Worm (Caenorhabditis elegans) whole organism, L2 larva: Measurements from ENCODE around the gene eif-3.F.

Experiments used
- R02D3.7 ChIP-seq: fragments of 150-350 bp; optimal IDR thresholded peaks from 2 replicates; lab custom pipeline; 2014; ENCODE audit warnings: missing biosample characterization, missing genetic modification characterization
- ceh-82 ChIP-seq: fragments of 150-350 bp; optimal IDR thresholded peaks from 2 replicates; lab custom pipeline; 2014; ENCODE audit warnings: missing biosample characterization, missing genetic modification characterization
- egl-27 ChIP-seq: sonication (generic microtip); optimal IDR thresholded peaks from 3 replicates; lab custom pipeline; 2017; ENCODE audit warnings: missing biosample characterization, missing genetic modification reagents, missing genetic modification characterization
- nhr-10 ChIP-seq: sonication (generic microtip); optimal IDR thresholded peaks from 2 replicates; lab custom pipeline; 2017; ENCODE audit warnings: missing biosample characterization, missing genetic modification characterization
- nhr-25 ChIP-seq: fragments of 150-350 bp; sonication (generic microtip); optimal IDR thresholded peaks from 3 replicates; lab custom pipeline; 2014; ENCODE audit warnings: missing biosample characterization, missing genetic modification characterization
- snpc-4 ChIP-seq: fragments of 150-350 bp; optimal IDR thresholded peaks from 2 replicates; lab custom pipeline; 2014; ENCODE audit warnings: missing biosample characterization, missing genetic modification characterization
- unc-39 ChIP-seq: fragments of 150-350 bp; optimal IDR thresholded peaks from 2 replicates; lab custom pipeline; 2014; ENCODE audit warnings: missing biosample characterization, missing genetic modification characterization
- ztf-11 ChIP-seq: sonication (generic microtip); optimal IDR thresholded peaks from 2 replicates; lab custom pipeline; 2017; ENCODE audit warnings: missing biosample characterization, missing genetic modification characterization

ce11 chrII:9310794-9311193, 20.6 kb upstream of the eif-3.F start:
- TF ChIP-seq ceh-82 (tag; lab: Kevin White, UChicago) (no peak), snpc-4 (tag; lab: Kevin White, UChicago) (no peak), R02D3.7 (tag; lab: Kevin White, UChicago) (no peak), ztf-11 (tag; lab: Kevin White, UChicago) (no peak), egl-27 (tag; lab: Kevin White, UChicago) (no peak), unc-39 (no peak), nhr-10 (no peak), nhr-25 (tag; lab: Kevin White, UChicago) (no peak)
